Worm (Caenorhabditis elegans) whole organism, L4 larva: ENCODE measurements around the gene cyp-33C8.

ENCODE experiments used
- ama-1 ChIP-seq: fragments of 150-350 bp; optimal IDR thresholded peaks from 2 replicates; lab custom pipeline; 2014; ENCODE audit warnings: inconsistent platforms, mixed read lengths
- attf-4 ChIP-seq: sonication (generic microtip); optimal IDR thresholded peaks from 3 replicates; lab custom pipeline; 2017; ENCODE audit warnings: missing biosample characterization, missing genetic modification characterization

ce11 chrV:3761829-3762228 lies 41.5 kb downstream of the cyp-33C8 start:
- TF ChIP-seq ama-1 (lab: Kevin White, UChicago) (no peak), attf-4 (tag; lab: Kevin White, UChicago) (no peak)
